Fruit fly (Drosophila melanogaster) whole organism, embryonic: Measurements from ENCODE around the gene E23.

Source experiments
- CG10366 ChIP-seq: fragments of 200-800 bp; sonication (Bioruptor generic); IDR thresholded peaks from 2 replicates; pipeline ENCODE4 v1.3.6; 2022; ENCODE audit warnings: missing biosample characterization, missing genetic modification characterization
- CG10979 ChIP-seq: fragments of 200-800 bp; sonication (Bioruptor generic); optimal IDR thresholded peaks from 2 replicates; lab custom pipeline; 2018; ENCODE audit warnings: missing biosample characterization, mild to moderate bottlenecking, missing genetic modification characterization, moderate library complexity
- CG11504 ChIP-seq: fragments of 200-800 bp; sonication (Bioruptor generic); optimal IDR thresholded peaks from 3 replicates; lab custom pipeline; 2019; ENCODE audit warnings: missing biosample characterization, mild to moderate bottlenecking, missing genetic modification characterization, moderate library complexity
- CG12769 ChIP-seq: fragments of 200-800 bp; sonication (Bioruptor generic); optimal IDR thresholded peaks from 2 replicates; lab custom pipeline; 2019; ENCODE audit warnings: missing biosample characterization, mild to moderate bottlenecking, missing genetic modification characterization, moderate library complexity
- CG15011 ChIP-seq: fragments of 200-800 bp; sonication (Bioruptor generic); optimal IDR thresholded peaks from 3 replicates; lab custom pipeline; 2018; ENCODE audit warnings: missing biosample characterization, mild to moderate bottlenecking, missing genetic modification characterization
- CG17802 ChIP-seq: fragments of 200-800 bp; sonication (Bioruptor generic); optimal IDR thresholded peaks from 2 replicates; lab custom pipeline; 2018; ENCODE audit warnings: missing biosample characterization, mild to moderate bottlenecking, missing genetic modification characterization, moderate library complexity
- CG2199 ChIP-seq: fragments of 200-800 bp; sonication (Bioruptor generic); IDR thresholded peaks from 3 replicates; pipeline ENCODE4 v1.3.6; 2022; ENCODE audit warnings: missing biosample characterization, missing genetic modification characterization
- CG3065 ChIP-seq: fragments of 200-800 bp; sonication (Bioruptor generic); optimal IDR thresholded peaks from 2 replicates; lab custom pipeline; 2016; ENCODE audit warnings: missing biosample characterization, missing genetic modification characterization
- CG31388 ChIP-seq: fragments of 200-800 bp; sonication (Bioruptor generic); optimal IDR thresholded peaks from 2 replicates; lab custom pipeline; 2016; ENCODE audit warnings: missing biosample characterization, missing genetic modification characterization
- CG32532 ChIP-seq: fragments of 200-800 bp; sonication (Bioruptor generic); IDR thresholded peaks from 2 replicates; pipeline ENCODE4 v1.3.6; 2022; ENCODE audit warnings: missing biosample characterization, missing genetic modification characterization
- CG34224 ChIP-seq: fragments of 200-800 bp; sonication (Bioruptor generic); IDR thresholded peaks from 3 replicates; pipeline ENCODE4 v1.3.6; 2022; ENCODE audit warnings: missing biosample characterization, missing genetic modification characterization; ENCODE audit not compliant: partially characterized antibody
- CG5180 ChIP-seq: fragments of 200-800 bp; sonication (Bioruptor generic); optimal IDR thresholded peaks from 3 replicates; lab custom pipeline; 2017; ENCODE audit warnings: missing biosample characterization, missing genetic modification characterization, mild to moderate bottlenecking, moderate library complexity, missing genetic modification reagents
- CG7556 ChIP-seq: fragments of 200-800 bp; sonication (Bioruptor generic); optimal IDR thresholded peaks from 2 replicates; lab custom pipeline; 2017; ENCODE audit warnings: missing biosample characterization, mild to moderate bottlenecking, missing genetic modification characterization
- CG8388 ChIP-seq: fragments of 200-800 bp; sonication (Bioruptor generic); optimal IDR thresholded peaks from 2 replicates; lab custom pipeline; 2019; ENCODE audit warnings: missing biosample characterization, mild to moderate bottlenecking, missing genetic modification characterization, moderate library complexity
- CTCF ChIP-seq: fragments of 200-800 bp; sonication (Bioruptor generic); optimal IDR thresholded peaks from 2 replicates; lab custom pipeline; 2017; ENCODE audit warnings: missing biosample characterization, mild to moderate bottlenecking, missing genetic modification characterization, moderate library complexity
- D19A ChIP-seq: fragments of 200-800 bp; optimal IDR thresholded peaks from 3 replicates; lab custom pipeline; 2019; ENCODE audit warnings: missing biosample characterization, mild to moderate bottlenecking, missing genetic modification characterization, moderate library complexity
- Dek ChIP-seq: fragments of 200-800 bp; sonication (Bioruptor generic); optimal IDR thresholded peaks from 3 replicates; lab custom pipeline; 2019; ENCODE audit warnings: missing biosample characterization, mild to moderate bottlenecking, missing genetic modification characterization, moderate library complexity
- Dfd ChIP-seq, 2 experiments: fragments of >200 bp; optimal IDR thresholded peaks; 2 replicates each; lab custom pipeline; 2017; ENCODE audit warnings: missing biosample characterization in 2 of 2, missing genetic modification characterization in 2 of 2
- Max ChIP-seq: fragments of 200-800 bp; sonication (Bioruptor generic); optimal IDR thresholded peaks from 2 replicates; lab custom pipeline; 2016; ENCODE audit warnings: missing biosample characterization, mild to moderate bottlenecking, missing genetic modification characterization
- Ptx1 ChIP-seq: fragments of 200-800 bp; sonication (Bioruptor generic); IDR thresholded peaks from 2 replicates; pipeline ENCODE4 v1.3.6; 2022; ENCODE audit warnings: missing biosample characterization, missing genetic modification characterization
- Taf1 ChIP-seq: fragments of 200-800 bp; sonication (Bioruptor generic); IDR thresholded peaks from 2 replicates; pipeline ENCODE4 v1.3.6; 2022; ENCODE audit warnings: missing biosample characterization, missing genetic modification characterization
- Xbp1 ChIP-seq: fragments of 200-800 bp; sonication (Bioruptor generic); optimal IDR thresholded peaks from 3 replicates; lab custom pipeline; 2016; ENCODE audit warnings: missing biosample characterization, mild to moderate bottlenecking, missing genetic modification characterization
- YL-1 ChIP-seq: fragments of 200-800 bp; sonication (Bioruptor generic); optimal IDR thresholded peaks from 3 replicates; lab custom pipeline; 2017; ENCODE audit warnings: missing biosample characterization, mild to moderate bottlenecking, missing genetic modification characterization
- az2 ChIP-seq: fragments of 200-800 bp; sonication (Bioruptor generic); optimal IDR thresholded peaks from 3 replicates; lab custom pipeline; 2016; ENCODE audit warnings: missing biosample characterization, missing genetic modification characterization
- br ChIP-seq: fragments of >200 bp; optimal IDR thresholded peaks from 2 replicates; lab custom pipeline; 2017
- bsh ChIP-seq, 2 experiments: fragments of 200-800 bp; sonication (Bioruptor generic); optimal IDR thresholded peaks; 2 replicates each; lab custom pipeline; 2017 to 2018; ENCODE audit warnings: mild to moderate bottlenecking in 2 of 2, missing biosample characterization in 2 of 2, missing genetic modification characterization in 2 of 2, moderate library complexity in 1 of 2
- cg ChIP-seq: fragments of 200-800 bp; sonication (Bioruptor generic); optimal IDR thresholded peaks from 3 replicates; lab custom pipeline; 2019; ENCODE audit warnings: missing biosample characterization, mild to moderate bottlenecking, missing genetic modification characterization, moderate library complexity
- chn ChIP-seq: fragments of 200-800 bp; sonication (Bioruptor generic); optimal IDR thresholded peaks from 2 replicates; lab custom pipeline; 2016; ENCODE audit warnings: missing biosample characterization, missing genetic modification characterization
- ci ChIP-seq: fragments of 200-800 bp; sonication (Bioruptor generic); IDR thresholded peaks from 3 replicates; pipeline ENCODE4 v1.3.6; 2022; ENCODE audit warnings: missing biosample characterization, missing genetic modification characterization
- dpn ChIP-seq, 2 experiments: fragments of 200-800 bp; sonication (Bioruptor generic); optimal IDR thresholded peaks; 3 replicates each; lab custom pipeline; 2016; ENCODE audit warnings: missing biosample characterization in 2 of 2, missing genetic modification characterization in 2 of 2
- inv ChIP-seq: fragments of 200-800 bp; sonication (Bioruptor generic); IDR thresholded peaks from 2 replicates; pipeline ENCODE4 v1.3.6; 2022; ENCODE audit warnings: missing biosample characterization, missing genetic modification characterization; ENCODE audit not compliant: partially characterized antibody
- lmd ChIP-seq: fragments of 200-800 bp; sonication (Bioruptor generic); IDR thresholded peaks from 2 replicates; pipeline ENCODE4 v1.3.6; 2022; ENCODE audit warnings: missing biosample characterization, missing genetic modification characterization
- lola ChIP-seq, 3 experiments: fragments of >200 bp in 2 of 3; fragments of 200-800 bp in 1 of 3; sonication (Bioruptor generic) in 1 of 3; optimal IDR thresholded peaks; 2 replicates each; lab custom pipeline; 2017 to 2019; ENCODE audit warnings: missing biosample characterization in 3 of 3, missing genetic modification characterization in 3 of 3, mild to moderate bottlenecking in 1 of 3, moderate library complexity in 1 of 3
- maf-S ChIP-seq: fragments of 200-800 bp; sonication (Bioruptor generic); optimal IDR thresholded peaks from 2 replicates; lab custom pipeline; 2016; ENCODE audit warnings: missing biosample characterization, missing genetic modification characterization
- nom ChIP-seq: fragments of 200-800 bp; sonication (Bioruptor generic); optimal IDR thresholded peaks from 2 replicates; lab custom pipeline; 2017; ENCODE audit warnings: missing biosample characterization, missing genetic modification characterization, mild to moderate bottlenecking, moderate library complexity, missing genetic modification reagents
- p53 ChIP-seq: fragments of 200-800 bp; sonication (Bioruptor generic); optimal IDR thresholded peaks from 2 replicates; lab custom pipeline; 2016; ENCODE audit warnings: missing biosample characterization, missing genetic modification characterization
- pfk ChIP-seq: fragments of 200-800 bp; sonication (Bioruptor generic); optimal IDR thresholded peaks from 2 replicates; lab custom pipeline; 2018; ENCODE audit warnings: missing biosample characterization, mild to moderate bottlenecking, missing genetic modification characterization, moderate library complexity
- rib ChIP-seq: fragments of 200-800 bp; sonication (Bioruptor generic); IDR thresholded peaks from 2 replicates; pipeline ENCODE4 v1.3.6; 2022; ENCODE audit warnings: missing biosample characterization, missing genetic modification characterization
- sens ChIP-seq: fragments of 200-800 bp; sonication (Bioruptor generic); peaks from one replicate; lab custom pipeline; 2016; ENCODE audit warnings: missing biosample characterization, missing genetic modification characterization
- sisA ChIP-seq: fragments of 200-800 bp; sonication (Bioruptor generic); IDR thresholded peaks from 2 replicates; pipeline ENCODE4 v1.3.6; 2022; ENCODE audit warnings: missing biosample characterization, missing genetic modification characterization
- slbo ChIP-seq: fragments of 200-800 bp; sonication (Bioruptor generic); IDR thresholded peaks from 2 replicates; pipeline ENCODE4 v1.3.6; 2022; ENCODE audit warnings: missing biosample characterization, missing genetic modification characterization
- sr ChIP-seq: fragments of 200-800 bp; sonication (Bioruptor generic); IDR thresholded peaks from 3 replicates; pipeline ENCODE4 v1.3.6; 2022; ENCODE audit warnings: missing biosample characterization, missing genetic modification characterization
- tio ChIP-seq: fragments of 200-800 bp; sonication (Bioruptor generic); optimal IDR thresholded peaks from 2 replicates; lab custom pipeline; 2017; ENCODE audit warnings: missing biosample characterization, missing genetic modification characterization, inconsistent platforms

The E23 gene

dm6 chr2L:3355791-3356190 is 1.2 kb upstream of the E23 start (continued):
- TF ChIP-seq CG31388 (no peak), lola (GFP tag; optimal IDR thresholded peaks at IDR 0.05; lab: Kevin White, UChicago) (no peak), CG10366 (GFP tag; lab: Robert Waterston, UW) (no peak), p53 (GFP tag; lab: Kevin White, UChicago) (no peak), slbo (GFP tag; lab: Robert Waterston, UW) (peak; percentile 28; the same call in 1 of the 2 replicates), CG12769 (tag; lab: Kevin White, UChicago) (peak; percentile 29), rib (GFP tag; lab: Robert Waterston, UW) (no peak), CG32532 (GFP tag; lab: Robert Waterston, UW) (peak; percentile 38; the same call in 1 of the 2 replicates), CG10979 (tag; lab: Kevin White, UChicago) (no peak), ci (GFP tag; lab: Robert Waterston, UW) (peak; percentile 28; the same call in 1 of the 3 replicates), sisA (GFP tag; lab: Robert Waterston, UW) (no peak), maf-S (GFP tag; lab: Kevin White, UChicago) (no peak), YL-1 (GFP tag; lab: Kevin White, UChicago) (no peak), bsh (GFP tag; optimal IDR thresholded peaks at IDR 0.05; lab: Kevin White, UChicago) (no peak)

DNA sequence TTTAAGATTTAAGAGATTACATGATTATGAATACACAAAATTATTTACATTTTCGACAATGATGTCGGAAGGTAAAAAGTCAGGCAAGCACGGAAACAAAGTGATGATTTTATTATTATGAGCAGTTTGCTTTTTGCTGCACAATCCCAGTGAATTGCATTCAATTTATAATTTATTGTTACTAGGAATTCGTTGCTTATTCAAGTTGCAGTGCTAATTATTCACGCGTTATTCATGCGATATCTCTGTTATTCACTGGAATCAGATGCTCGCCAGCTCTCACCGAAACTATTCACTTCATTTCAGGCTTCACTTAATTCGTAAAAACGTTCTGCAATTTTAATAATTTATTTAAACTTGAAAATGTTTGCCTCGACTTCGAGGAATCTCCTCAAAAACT is 838 bp downstream of the E23 start:
- TF ChIP-seq Max (GFP tag; lab: Kevin White, UChicago) (no peak), Dek (tag; lab: Kevin White, UChicago) (no peak), cg (GFP tag; lab: Kevin White, UChicago) (no peak), chn (GFP tag; lab: Kevin White, UChicago) (no peak), CG3065 (GFP tag; lab: Kevin White, UChicago) (no peak), CG5180 (no peak), lmd (no peak), inv (GFP tag; lab: Robert Waterston, UW) (no peak), CG34224 (GFP tag; lab: Robert Waterston, UW) (no peak)

DNA sequence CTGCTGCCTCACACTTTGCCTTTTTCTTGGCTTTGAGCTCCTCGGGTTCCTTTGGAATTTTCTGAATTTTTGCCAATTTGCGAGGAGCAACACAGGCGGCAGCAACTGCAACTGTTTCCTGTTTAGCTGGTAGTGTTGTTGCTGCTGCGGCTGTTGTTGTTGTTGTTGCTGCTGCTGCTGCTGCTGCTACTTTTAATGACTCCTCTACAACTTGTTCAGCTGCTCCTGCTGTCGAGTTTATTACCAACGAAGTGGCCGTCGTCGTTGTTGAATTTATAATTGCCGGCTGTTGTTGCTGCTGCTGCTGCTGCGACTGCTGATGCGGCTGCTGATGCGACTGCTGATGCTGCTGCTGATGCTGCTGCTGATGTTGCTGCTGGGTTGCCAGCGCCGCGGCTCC is 1.7 kb downstream of the E23 start:
- TF ChIP-seq Dfd (GFP tag; optimal IDR thresholded peaks at IDR 0.05; lab: Kevin White, UChicago), result peak in 1 of 2 experiments; percentile 32
- TF ChIP-seq Taf1, result no peak
- TF ChIP-seq, all 482 proteins: peak for 1

- no peak for TF ChIP-seq pfk (GFP tag; lab: Kevin White, UChicago)
- TF ChIP-seq nom, result peak; percentile 43
- no peak for TF ChIP-seq Xbp1 (GFP tag; lab: Kevin White, UChicago)
- no peak for TF ChIP-seq inv (GFP tag; lab: Robert Waterston, UW)
- TF ChIP-seq CTCF (GFP tag; lab: Kevin White, UChicago), result no peak
Observed at dm6 chr2L:3351575-3352219, 2.9 kb downstream of the E23 start.

DNA sequence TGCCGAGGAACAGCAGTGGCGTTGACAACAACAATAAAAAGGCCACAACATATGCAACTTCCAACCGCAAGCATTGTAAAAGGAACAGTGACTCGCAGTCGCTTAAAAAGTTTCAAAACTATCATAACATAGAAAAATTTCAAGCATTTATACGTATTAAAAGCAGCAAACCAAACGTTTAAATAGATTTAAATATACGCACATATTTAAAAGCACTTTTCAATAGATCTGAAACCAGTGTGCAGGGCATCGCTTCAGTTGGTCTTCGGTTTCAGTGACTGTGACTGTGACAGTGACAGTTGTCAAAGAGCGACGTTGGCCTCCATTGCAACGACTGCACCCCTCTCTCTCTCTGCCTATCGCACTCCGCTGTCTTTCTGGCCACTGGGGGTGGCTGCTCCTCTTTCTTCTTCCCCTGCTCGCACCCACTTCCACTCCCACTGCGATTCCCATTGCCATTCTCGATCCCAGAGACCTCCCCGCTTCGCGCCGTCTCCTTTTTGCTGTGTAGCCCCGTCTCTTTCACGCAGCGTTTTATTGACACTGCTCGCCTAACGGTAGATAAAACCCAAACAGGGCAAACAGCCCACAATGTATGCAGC is 6.4 kb downstream of the E23 start:
- TF ChIP-seq CG2199 (GFP tag; lab: Robert Waterston, UW) (peak; percentile 79; the same call in 2 of the 3 replicates), D19A (tag; lab: Kevin White, UChicago) (peak; percentile 73), CG17802 (peak; percentile 65), az2 (GFP tag; lab: Kevin White, UChicago) (peak; percentile 80), Ptx1 (GFP tag; lab: Robert Waterston, UW) (peak; percentile 88), tio (GFP tag; lab: Kevin White, UChicago) (peak; percentile 61), sr (GFP tag; lab: Robert Waterston, UW) (peak; percentile 75; the same call in 2 of the 3 replicates), CG15011 (GFP tag; lab: Kevin White, UChicago) (peak; percentile 39), dpn (GFP tag; optimal IDR thresholded peaks at IDR 0.05; lab: Kevin White, UChicago) (peak; percentile 59 to 82), CG7556 (GFP tag; lab: Kevin White, UChicago) (peak; percentile 69), CG10979 (tag; lab: Kevin White, UChicago) (peak; percentile 88), CG8388 (GFP tag; lab: Kevin White, UChicago) (peak; percentile 79), CG11504 (tag; lab: Kevin White, UChicago) (peak; percentile 83), br (no peak), sens (GFP tag; lab: Kevin White, UChicago) (peak; percentile 97)
